Fruit fly (Drosophila melanogaster) whole organism, prepupa: ENCODE data around the gene CG43673.

Experiments
- Blimp-1 ChIP-seq: fragments of 200-800 bp; sonication (Bioruptor generic); optimal IDR thresholded peaks from 3 replicates; lab custom pipeline; 2017; ENCODE audit warnings: missing biosample characterization, missing genetic modification characterization, mild to moderate bottlenecking, moderate library complexity, missing genetic modification reagents
- CG11762 ChIP-seq: fragments of 200-800 bp; sonication (Bioruptor generic); optimal IDR thresholded peaks from 3 replicates; lab custom pipeline; 2016; ENCODE audit warnings: missing biosample characterization, missing genetic modification characterization; ENCODE audit not compliant: insufficient read depth
- CG6163 ChIP-seq: fragments of 200-800 bp; sonication (Bioruptor generic); IDR thresholded peaks from 3 replicates; pipeline ENCODE4 v1.3.6; 2022; ENCODE audit warnings: missing biosample characterization, missing genetic modification characterization
- CG8319 ChIP-seq: fragments of 200-800 bp; sonication (Bioruptor generic); optimal IDR thresholded peaks from 3 replicates; lab custom pipeline; 2016; ENCODE audit warnings: missing biosample characterization, missing genetic modification characterization
- CG9139 ChIP-seq: fragments of 200-800 bp; sonication (Bioruptor generic); optimal IDR thresholded peaks from 3 replicates; lab custom pipeline; 2017; ENCODE audit warnings: missing biosample characterization, mild to moderate bottlenecking, missing genetic modification characterization
- Eip78C ChIP-seq: fragments of 200-800 bp; sonication (Bioruptor generic); peaks from one replicate; lab custom pipeline; 2016; ENCODE audit warnings: missing biosample characterization, missing genetic modification characterization
- Eip93F ChIP-seq: fragments of 200-800 bp; sonication (Bioruptor generic); optimal IDR thresholded peaks from 2 replicates; lab custom pipeline; 2016; ENCODE audit warnings: missing biosample characterization, mild to moderate bottlenecking, missing genetic modification characterization
- Gug ChIP-seq: fragments of 200-800 bp; sonication (Bioruptor generic); IDR thresholded peaks from 2 replicates; pipeline ENCODE4 v1.3.6; 2022; ENCODE audit warnings: missing biosample characterization, missing genetic modification characterization
- Hr39 ChIP-seq: fragments of 200-800 bp; sonication (Bioruptor generic); optimal IDR thresholded peaks from 2 replicates; lab custom pipeline; 2016; ENCODE audit warnings: missing biosample characterization, missing genetic modification characterization
- Sox15 ChIP-seq: fragments of 200-800 bp; sonication (Bioruptor generic); optimal IDR thresholded peaks from 3 replicates; lab custom pipeline; 2016; ENCODE audit warnings: missing biosample characterization, missing genetic modification characterization
- fd59A ChIP-seq: fragments of 200-800 bp; sonication (Bioruptor generic); optimal IDR thresholded peaks from 2 replicates; lab custom pipeline; 2017; ENCODE audit warnings: missing biosample characterization, mild to moderate bottlenecking, missing genetic modification characterization, missing genetic modification reagents
- net ChIP-seq: fragments of 200-800 bp; sonication (Bioruptor generic); optimal IDR thresholded peaks from 3 replicates; lab custom pipeline; 2016; ENCODE audit warnings: missing biosample characterization, missing genetic modification characterization
- salr ChIP-seq, 2 experiments: fragments of 200-800 bp; sonication (Bioruptor generic); optimal IDR thresholded peaks; 3 replicates each; lab custom pipeline; 2016 to 2018; ENCODE audit warnings: missing biosample characterization in 2 of 2, missing genetic modification characterization in 2 of 2, mild to moderate bottlenecking in 1 of 2
- spab ChIP-seq: fragments of 200-800 bp; sonication (Bioruptor generic); optimal IDR thresholded peaks from 2 replicates; lab custom pipeline; 2017; ENCODE audit warnings: missing biosample characterization, mild to moderate bottlenecking, missing genetic modification characterization, missing genetic modification reagents

dm6 chrX:15804790-15805189 is 25.8 kb downstream of the CG43673 start:
- no peak for TF ChIP-seq spab (GFP tag; lab: Kevin White, UChicago)
- peak; percentile 60 for TF ChIP-seq Eip78C (GFP tag; lab: Kevin White, UChicago)
- no peak for TF ChIP-seq CG8319 (GFP tag; lab: Kevin White, UChicago)
- no peak for TF ChIP-seq Gug (GFP tag; lab: Robert Waterston, UW)
- no peak for TF ChIP-seq salr (GFP tag; optimal IDR thresholded peaks at IDR 0.05; lab: Kevin White, UChicago)
- no peak for TF ChIP-seq CG11762
- no peak for TF ChIP-seq Hr39
- no peak for TF ChIP-seq fd59A
- TF ChIP-seq net (GFP tag; lab: Kevin White, UChicago) = no peak
- TF ChIP-seq CG9139 (GFP tag; lab: Kevin White, UChicago) = no peak
- no peak for TF ChIP-seq Eip93F (GFP tag; lab: Kevin White, UChicago)
- no peak for TF ChIP-seq Sox15
- no peak for TF ChIP-seq Blimp-1
- TF ChIP-seq CG6163 = 0 out of 3 replicates have a peak, but pooled peaks have one; percentile 46
